Fruit fly (Drosophila melanogaster): Measurements from ENCODE around the gene CG31642.

CG31642 gene

dm6 chr2L:6078757-6079351 lies 39.5 kb upstream of the CG31642 start (continued):
- no peak for TF ChIP-seq so (GFP tag; IDR thresholded peaks at IDR 0.05)
- 0 out of 2 replicates have a peak, but pooled peaks have one; percentile 14 for TF ChIP-seq Awh (GFP tag; IDR thresholded peaks at IDR 0.05)
- TF ChIP-seq CG17829 (tag; optimal IDR thresholded peaks at IDR 0.05): peak; percentile 46
- TF ChIP-seq CG11560 (tag; IDR thresholded peaks at IDR 0.05): no peak
- TF ChIP-seq pfk (GFP tag; optimal IDR thresholded peaks at IDR 0.05): no peak
- TF ChIP-seq inv (GFP tag; IDR thresholded peaks at IDR 0.05; ENCODE audit: partially characterized antibody): no peak
- TF ChIP-seq mld (GFP tag; IDR thresholded peaks at IDR 0.05; ENCODE audit: partially characterized antibody): 0 out of 3 replicates have a peak, but pooled peaks have one; percentile 37
- no peak for TF ChIP-seq prd (optimal IDR thresholded peaks at IDR 0.05)
- TF ChIP-seq prd (GFP tag; IDR thresholded peaks at IDR 0.05): peak; percentile 18; the same call in 1 of the 3 replicates
- TF ChIP-seq vvl (GFP tag; IDR thresholded peaks at IDR 0.05): peak; percentile 50; the same call in 1 of the 2 replicates
- no peak for TF ChIP-seq CG4854 (GFP tag; optimal IDR thresholded peaks at IDR 0.05)
- TF ChIP-seq Dll (GFP tag; IDR thresholded peaks at IDR 0.05; ENCODE audit: partially characterized antibody): 0 out of 4 replicates have a peak, but pooled peaks have one; percentile 27
- peak; percentile 79 for TF ChIP-seq Blimp-1 (GFP tag; optimal IDR thresholded peaks at IDR 0.05)
- peak; percentile 48 for TF ChIP-seq CG33557 (GFP tag; optimal IDR thresholded peaks at IDR 0.05)
- peak; percentile 57 for TF ChIP-seq Tbp (GFP tag; optimal IDR thresholded peaks at IDR 0.05)
- TF ChIP-seq tll (GFP tag; optimal IDR thresholded peaks at IDR 0.05): peak in 1 of 2 experiments; percentile 98
- TF ChIP-seq bbx (GFP tag; IDR thresholded peaks at IDR 0.05; ENCODE audit: partially characterized antibody): no peak
- peak; percentile 91 for TF ChIP-seq z (GFP tag; IDR thresholded peaks at IDR 0.05)
- peak; percentile 60 for TF ChIP-seq CG7745 (tag; optimal IDR thresholded peaks at IDR 0.05)
- peak; percentile 14 for TF ChIP-seq Xbp1 (GFP tag; optimal IDR thresholded peaks at IDR 0.05)
- TF ChIP-seq sisA (GFP tag; IDR thresholded peaks at IDR 0.05): no peak
- TF ChIP-seq gcm2 (GFP tag; optimal IDR thresholded peaks at IDR 0.05): peak; percentile 25
- peak; percentile 3 for TF ChIP-seq CG3163 (GFP tag; optimal IDR thresholded peaks at IDR 0.05)
- TF ChIP-seq corto (GFP tag; optimal IDR thresholded peaks at IDR 0.05): no peak
- TF ChIP-seq CG12236 (GFP tag; optimal IDR thresholded peaks at IDR 0.05): no peak
- no peak for TF ChIP-seq gsb (GFP tag; IDR thresholded peaks at IDR 0.05)
- peak; percentile 34 for TF ChIP-seq usp (GFP tag; optimal IDR thresholded peaks at IDR 0.05)
- 0 out of 4 replicates have a peak, but pooled peaks have one; percentile 23 for TF ChIP-seq chinmo (GFP tag; IDR thresholded peaks at IDR 0.05; ENCODE audit: partially characterized antibody)
- TF ChIP-seq da (GFP tag; optimal IDR thresholded peaks at IDR 0.05): peak; percentile 92
- TF ChIP-seq CG14710 (tag; optimal IDR thresholded peaks at IDR 0.05): peak; percentile 27
- peak; percentile 5 for TF ChIP-seq nom (GFP tag; optimal IDR thresholded peaks at IDR 0.05)
- peak; percentile 27 for TF ChIP-seq fru (optimal IDR thresholded peaks at IDR 0.05)
- peak; percentile 12 for TF ChIP-seq yki (optimal IDR thresholded peaks at IDR 0.05)
- peak; percentile 92 for TF ChIP-seq Lpt (GFP tag; optimal IDR thresholded peaks at IDR 0.05)
- TF ChIP-seq CG12744 (GFP tag; optimal IDR thresholded peaks at IDR 0.05): no peak
- TF ChIP-seq chn (GFP tag; optimal IDR thresholded peaks at IDR 0.05): peak; percentile 69
- TF ChIP-seq oc (tag; optimal IDR thresholded peaks at IDR 0.05): peak; percentile 70
- TF ChIP-seq Med (GFP tag): peak; percentile 77
- peak; percentile 52; the same call in 1 of the 3 replicates for TF ChIP-seq CG6791 (GFP tag; IDR thresholded peaks at IDR 0.05; ENCODE audit: partially characterized antibody)
- no peak for TF ChIP-seq luna (GFP tag; optimal IDR thresholded peaks at IDR 0.05)
- no peak for TF ChIP-seq zfh2 (GFP tag; optimal IDR thresholded peaks at IDR 0.05)
- peak; percentile 88 for TF ChIP-seq CG2199 (GFP tag; IDR thresholded peaks at IDR 0.05)
- no peak for TF ChIP-seq Sox102F (GFP tag; optimal IDR thresholded peaks at IDR 0.05)
- TF ChIP-seq CG10979 (tag; optimal IDR thresholded peaks at IDR 0.05): peak; percentile 31

Measured in whole organism, embryonic.